Fruit fly (Drosophila melanogaster) whole organism, prepupa: ENCODE data around the gene CG31908.

Experiments used
- Blimp-1 ChIP-seq: fragments of 200-800 bp; sonication (Bioruptor generic); optimal IDR thresholded peaks from 3 replicates; lab custom pipeline; 2017; ENCODE audit warnings: missing biosample characterization, missing genetic modification characterization, mild to moderate bottlenecking, moderate library complexity, missing genetic modification reagents
- CG10631 ChIP-seq: fragments of 200-800 bp; sonication (Bioruptor generic); optimal IDR thresholded peaks from 2 replicates; lab custom pipeline; 2016; ENCODE audit warnings: missing biosample characterization, missing genetic modification characterization
- CG10669 ChIP-seq: fragments of 200-800 bp; sonication (Bioruptor generic); optimal IDR thresholded peaks from 3 replicates; lab custom pipeline; 2018; ENCODE audit warnings: missing biosample characterization, mild to moderate bottlenecking, missing genetic modification characterization, moderate library complexity
- CG11294 ChIP-seq: fragments of 200-800 bp; sonication (Bioruptor generic); IDR thresholded peaks from 2 replicates; pipeline ENCODE4 v1.3.6; 2022; ENCODE audit warnings: missing biosample characterization, missing genetic modification characterization
- CG11762 ChIP-seq: fragments of 200-800 bp; sonication (Bioruptor generic); optimal IDR thresholded peaks from 3 replicates; lab custom pipeline; 2016; ENCODE audit warnings: missing biosample characterization, missing genetic modification characterization; ENCODE audit not compliant: insufficient read depth
- CG16779 ChIP-seq: fragments of 200-800 bp; sonication (Bioruptor generic); optimal IDR thresholded peaks from 3 replicates; lab custom pipeline; 2017; ENCODE audit warnings: missing biosample characterization, mild to moderate bottlenecking, missing genetic modification characterization
- CG3032 ChIP-seq: fragments of 200-800 bp; optimal IDR thresholded peaks from 2 replicates; lab custom pipeline; 2019; ENCODE audit warnings: missing biosample characterization, mild to moderate bottlenecking, missing genetic modification characterization, moderate library complexity
- CG31627 ChIP-seq: fragments of 200-800 bp; sonication (Bioruptor generic); optimal IDR thresholded peaks from 3 replicates; lab custom pipeline; 2016; ENCODE audit warnings: missing biosample characterization, missing genetic modification characterization
- CG32006 ChIP-seq: fragments of 200-800 bp; sonication (Bioruptor generic); optimal IDR thresholded peaks from 3 replicates; lab custom pipeline; 2017; ENCODE audit warnings: missing biosample characterization, mild to moderate bottlenecking, missing genetic modification characterization
- CG34406 ChIP-seq: fragments of 200-800 bp; sonication (Bioruptor generic); optimal IDR thresholded peaks from 3 replicates; lab custom pipeline; 2016; ENCODE audit warnings: missing biosample characterization, missing genetic modification characterization
- CG3919 ChIP-seq: fragments of 200-800 bp; sonication (Bioruptor generic); optimal IDR thresholded peaks from 3 replicates; lab custom pipeline; 2016; ENCODE audit warnings: missing biosample characterization, missing genetic modification characterization
- CG4318 ChIP-seq: fragments of 200-800 bp; sonication (Bioruptor generic); optimal IDR thresholded peaks from 3 replicates; lab custom pipeline; 2017; ENCODE audit warnings: missing biosample characterization, mild to moderate bottlenecking, missing genetic modification characterization
- CG6163 ChIP-seq: fragments of 200-800 bp; sonication (Bioruptor generic); IDR thresholded peaks from 3 replicates; pipeline ENCODE4 v1.3.6; 2022; ENCODE audit warnings: missing biosample characterization, missing genetic modification characterization
- CG6276 ChIP-seq: fragments of 200-800 bp; sonication (Bioruptor generic); optimal IDR thresholded peaks from 2 replicates; lab custom pipeline; 2017; ENCODE audit warnings: missing biosample characterization, mild to moderate bottlenecking, missing genetic modification characterization
- CG6854 ChIP-seq: fragments of 200-800 bp; sonication (Bioruptor generic); optimal IDR thresholded peaks from 2 replicates; lab custom pipeline; 2017; ENCODE audit warnings: missing biosample characterization, mild to moderate bottlenecking, missing genetic modification characterization
- CG7368 ChIP-seq: fragments of 200-800 bp; sonication (Bioruptor generic); optimal IDR thresholded peaks from 3 replicates; lab custom pipeline; 2016; ENCODE audit warnings: missing biosample characterization, missing genetic modification characterization
- CG8119 ChIP-seq: fragments of 200-800 bp; sonication (Bioruptor generic); IDR thresholded peaks from 3 replicates; pipeline ENCODE4 v1.3.6; 2022; ENCODE audit warnings: missing biosample characterization, missing genetic modification characterization
- CG8319 ChIP-seq: fragments of 200-800 bp; sonication (Bioruptor generic); optimal IDR thresholded peaks from 3 replicates; lab custom pipeline; 2016; ENCODE audit warnings: missing biosample characterization, missing genetic modification characterization
- CG8632 ChIP-seq: fragments of 200-800 bp; sonication (Bioruptor generic); optimal IDR thresholded peaks from 3 replicates; lab custom pipeline; 2016; ENCODE audit warnings: missing biosample characterization, missing genetic modification characterization
- Eip78C ChIP-seq: fragments of 200-800 bp; sonication (Bioruptor generic); peaks from one replicate; lab custom pipeline; 2016; ENCODE audit warnings: missing biosample characterization, missing genetic modification characterization
- Eip93F ChIP-seq: fragments of 200-800 bp; sonication (Bioruptor generic); optimal IDR thresholded peaks from 2 replicates; lab custom pipeline; 2016; ENCODE audit warnings: missing biosample characterization, mild to moderate bottlenecking, missing genetic modification characterization
- Ets21C ChIP-seq: fragments of 200-800 bp; sonication (Bioruptor generic); optimal IDR thresholded peaks from 3 replicates; lab custom pipeline; 2016; ENCODE audit warnings: missing biosample characterization, missing genetic modification characterization
- Ets96B ChIP-seq: fragments of 200-800 bp; optimal IDR thresholded peaks from 2 replicates; lab custom pipeline; 2019; ENCODE audit warnings: missing biosample characterization, mild to moderate bottlenecking, missing genetic modification characterization, moderate library complexity
- Gug ChIP-seq: fragments of 200-800 bp; sonication (Bioruptor generic); IDR thresholded peaks from 2 replicates; pipeline ENCODE4 v1.3.6; 2022; ENCODE audit warnings: missing biosample characterization, missing genetic modification characterization
- Hr38 ChIP-seq: sonication (Bioruptor generic); optimal IDR thresholded peaks from 2 replicates; lab custom pipeline; 2016; ENCODE audit warnings: missing biosample characterization, missing genetic modification characterization
- Hr39 ChIP-seq: fragments of 200-800 bp; sonication (Bioruptor generic); optimal IDR thresholded peaks from 2 replicates; lab custom pipeline; 2016; ENCODE audit warnings: missing biosample characterization, missing genetic modification characterization
- Hr4 ChIP-seq: fragments of 200-800 bp; sonication (Bioruptor generic); optimal IDR thresholded peaks from 3 replicates; lab custom pipeline; 2016; ENCODE audit warnings: missing biosample characterization, missing genetic modification characterization
- Met ChIP-seq: fragments of 200-800 bp; sonication (Bioruptor generic); optimal IDR thresholded peaks from 3 replicates; lab custom pipeline; 2016; ENCODE audit warnings: missing biosample characterization, missing genetic modification characterization
- OdsH ChIP-seq: fragments of 200-800 bp; sonication (Bioruptor generic); optimal IDR thresholded peaks from 3 replicates; lab custom pipeline; 2016; ENCODE audit warnings: missing biosample characterization, missing genetic modification characterization
- Smox ChIP-seq: fragments of 200-800 bp; sonication (Bioruptor generic); optimal IDR thresholded peaks from 3 replicates; lab custom pipeline; 2016; ENCODE audit warnings: missing biosample characterization, missing genetic modification characterization
- achi ChIP-seq: fragments of 200-800 bp; sonication (Bioruptor generic); optimal IDR thresholded peaks from 3 replicates; lab custom pipeline; 2016; ENCODE audit warnings: missing biosample characterization, missing genetic modification characterization
- acj6 ChIP-seq: fragments of 200-800 bp; sonication (Bioruptor generic); optimal IDR thresholded peaks from 3 replicates; lab custom pipeline; 2016; ENCODE audit warnings: missing biosample characterization, missing genetic modification characterization
- cyc ChIP-seq: fragments of 200-800 bp; sonication (Bioruptor generic); optimal IDR thresholded peaks from 3 replicates; lab custom pipeline; 2016; ENCODE audit warnings: missing biosample characterization, missing genetic modification characterization
- dac ChIP-seq: fragments of 200-800 bp; sonication (Bioruptor generic); optimal IDR thresholded peaks from 2 replicates; lab custom pipeline; 2017; ENCODE audit warnings: missing biosample characterization, mild to moderate bottlenecking, missing genetic modification characterization
- eg ChIP-seq: fragments of 200-800 bp; sonication (Bioruptor generic); IDR thresholded peaks from 3 replicates; pipeline ENCODE4 v1.3.6; 2022; ENCODE audit warnings: missing biosample characterization, missing genetic modification characterization
- esn ChIP-seq: fragments of 200-800 bp; sonication (Bioruptor generic); optimal IDR thresholded peaks from 2 replicates; lab custom pipeline; 2016; ENCODE audit warnings: missing biosample characterization, mild to moderate bottlenecking, missing genetic modification characterization, moderate library complexity
- fd59A ChIP-seq: fragments of 200-800 bp; sonication (Bioruptor generic); optimal IDR thresholded peaks from 2 replicates; lab custom pipeline; 2017; ENCODE audit warnings: missing biosample characterization, mild to moderate bottlenecking, missing genetic modification characterization, missing genetic modification reagents
- fd85E ChIP-seq: fragments of 200-800 bp; sonication (Bioruptor generic); optimal IDR thresholded peaks from 3 replicates; lab custom pipeline; 2016; ENCODE audit warnings: missing biosample characterization, missing genetic modification characterization
- fkh ChIP-seq: fragments of 200-800 bp; sonication (Bioruptor generic); optimal IDR thresholded peaks from 3 replicates; lab custom pipeline; 2017; ENCODE audit warnings: missing biosample characterization, mild to moderate bottlenecking, missing genetic modification characterization, moderate library complexity
- pdm3 ChIP-seq: fragments of 200-800 bp; sonication (Bioruptor generic); optimal IDR thresholded peaks from 3 replicates; lab custom pipeline; 2016; ENCODE audit warnings: missing biosample characterization, missing genetic modification characterization
- salr ChIP-seq, 2 experiments: fragments of 200-800 bp; sonication (Bioruptor generic); optimal IDR thresholded peaks; 3 replicates each; lab custom pipeline; 2016 to 2018; ENCODE audit warnings: missing biosample characterization in 2 of 2, missing genetic modification characterization in 2 of 2, mild to moderate bottlenecking in 1 of 2
- spab ChIP-seq: fragments of 200-800 bp; sonication (Bioruptor generic); optimal IDR thresholded peaks from 2 replicates; lab custom pipeline; 2017; ENCODE audit warnings: missing biosample characterization, mild to moderate bottlenecking, missing genetic modification characterization, missing genetic modification reagents
- ss ChIP-seq, 2 experiments: fragments of 200-800 bp; sonication (Bioruptor generic); optimal IDR thresholded peaks; 2 replicates in 1 of 2; 3 replicates in 1 of 2; lab custom pipeline; 2017 to 2018; ENCODE audit warnings: mild to moderate bottlenecking in 2 of 2, missing biosample characterization in 2 of 2, missing genetic modification characterization in 2 of 2, moderate library complexity in 1 of 2
- svp ChIP-seq: fragments of 200-800 bp; sonication (Bioruptor generic); peaks from one replicate; lab custom pipeline; 2016; ENCODE audit warnings: missing biosample characterization, missing genetic modification characterization
- vri ChIP-seq: fragments of 200-800 bp; sonication (Bioruptor generic); optimal IDR thresholded peaks from 3 replicates; lab custom pipeline; 2016; ENCODE audit warnings: missing biosample characterization, mild to moderate bottlenecking, missing genetic modification characterization

The CG31908 gene

dm6 chr2L:7005489-7005888 lies 21.7 kb downstream of the CG31908 start:
- TF ChIP-seq Eip78C, result peak; percentile 21
- TF ChIP-seq CG3919 (GFP tag; lab: Kevin White, UChicago), result no peak
- TF ChIP-seq CG10669 (GFP tag; lab: Kevin White, UChicago), result no peak
- TF ChIP-seq CG31627, result no peak
- no peak for TF ChIP-seq acj6

- TF ChIP-seq CG8119 (GFP tag; lab: Robert Waterston, UW) (no peak), svp (peak; percentile 49), cyc (GFP tag; lab: Kevin White, UChicago) (no peak), Eip78C (peak; percentile 7), Blimp-1 (GFP tag; lab: Kevin White, UChicago) (peak; percentile 27), Hr39 (GFP tag; lab: Kevin White, UChicago) (no peak), CG3032 (tag; lab: Kevin White, UChicago) (no peak)
These were observed 22.9 kb downstream of the CG31908 start for dm6 chr2L:7004304-7004703.

dm6 chr2L:6998736-6999135 lies 28.5 kb downstream of the CG31908 start:
- no peak for TF ChIP-seq CG8319 (GFP tag; lab: Kevin White, UChicago)
- TF ChIP-seq eg (GFP tag; lab: Robert Waterston, UW), result 0 out of 3 replicates have a peak, but pooled peaks have one; percentile 6

- TF ChIP-seq fkh (GFP tag; lab: Kevin White, UChicago) (no peak), spab (peak; percentile 57), Ets96B (tag; lab: Kevin White, UChicago) (peak; percentile 76), CG11294 (GFP tag; lab: Robert Waterston, UW) (peak; percentile 37; the same call in 1 of the 2 replicates), ss (GFP tag; optimal IDR thresholded peaks at IDR 0.05; lab: Kevin White, UChicago) (peak; percentile 61 to 75), Gug (GFP tag; lab: Robert Waterston, UW) (peak; percentile 63), fd59A (peak; percentile 54), CG6276 (GFP tag; lab: Kevin White, UChicago) (peak; percentile 67), CG8319 (GFP tag; lab: Kevin White, UChicago) (peak; percentile 33), esn (GFP tag; lab: Kevin White, UChicago) (no peak), Met (GFP tag; lab: Kevin White, UChicago) (no peak), CG16779 (tag; lab: Kevin White, UChicago) (peak; percentile 44), salr (GFP tag; optimal IDR thresholded peaks at IDR 0.05; lab: Kevin White, UChicago) (peak; percentile 53 to 55), CG3032 (tag; lab: Kevin White, UChicago) (peak; percentile 65), Smox (peak; percentile 12), Eip93F (GFP tag; lab: Kevin White, UChicago) (no peak), CG32006 (GFP tag; lab: Kevin White, UChicago) (peak; percentile 76), CG10669 (GFP tag; lab: Kevin White, UChicago) (peak; percentile 64), pdm3 (GFP tag; lab: Kevin White, UChicago) (peak; percentile 65), Hr39 (GFP tag; lab: Kevin White, UChicago) (peak; percentile 20), CG31627 (peak; percentile 11), dac (GFP tag; lab: Kevin White, UChicago) (peak; percentile 39), Eip78C (peak; percentile 91), CG7368 (GFP tag; lab: Kevin White, UChicago) (peak; percentile 50), CG10631 (peak; percentile 35), fd85E (GFP tag; lab: Kevin White, UChicago) (no peak), Ets21C (no peak), vri (no peak), Blimp-1 (GFP tag; lab: Kevin White, UChicago) (no peak), CG8632 (GFP tag; lab: Kevin White, UChicago) (peak; percentile 33), CG11762 (peak; percentile 46), Hr38 (GFP tag; lab: Kevin White, UChicago) (no peak), CG3919 (GFP tag; lab: Kevin White, UChicago) (peak; percentile 79), CG4318 (GFP tag; lab: Kevin White, UChicago) (peak; percentile 44), CG34406 (GFP tag; lab: Kevin White, UChicago) (peak; percentile 36), CG6163 (GFP tag; lab: Robert Waterston, UW) (peak; percentile 88), achi (GFP tag; lab: Kevin White, UChicago) (peak; percentile 59), cyc (GFP tag; lab: Kevin White, UChicago) (peak; percentile 27), CG6854 (no peak), Hr4 (GFP tag; lab: Kevin White, UChicago) (peak; percentile 76), OdsH (peak; percentile 66)
These were observed 36.1 kb downstream of the CG31908 start for dm6 chr2L:6991085-6991484.
